Worm (Caenorhabditis elegans) whole organism, L1 larva: ENCODE results near the gene F09B9.5.

ENCODE experiments used
- C04F5.9 ChIP-seq: sonication (generic microtip); optimal IDR thresholded peaks from 2 replicates; lab custom pipeline; 2016; ENCODE audit warnings: missing genetic modification characterization, missing compliant biosample characterization
- C34B4.2 ChIP-seq: sonication (generic microtip); optimal IDR thresholded peaks from 2 replicates; lab custom pipeline; 2017; ENCODE audit warnings: mild to moderate bottlenecking, missing genetic modification characterization, missing compliant biosample characterization
- aha-1 ChIP-seq: fragments of 150-350 bp; optimal IDR thresholded peaks from 2 replicates; lab custom pipeline; 2014; ENCODE audit warnings: missing biosample characterization, missing genetic modification characterization
- alr-1 ChIP-seq: fragments of 200-800 bp; sonication (Bioruptor generic); optimal IDR thresholded peaks from 2 replicates; lab custom pipeline; 2018; ENCODE audit warnings: borderline replicate concordance, mild to moderate bottlenecking, missing genetic modification characterization, missing compliant biosample characterization
- aly-2 ChIP-seq: fragments of 150-350 bp; optimal IDR thresholded peaks from 2 replicates; lab custom pipeline; 2014; ENCODE audit warnings: missing biosample characterization, missing genetic modification characterization
- ama-1 ChIP-seq: fragments of 150-350 bp; optimal IDR thresholded peaks from 2 replicates; lab custom pipeline; 2014
- blmp-1 ChIP-seq: fragments of 150-350 bp; optimal IDR thresholded peaks from 2 replicates; lab custom pipeline; 2014; ENCODE audit warnings: missing biosample characterization, missing genetic modification characterization
- ceh-63 ChIP-seq: fragments of 200-800 bp; sonication (Bioruptor generic); optimal IDR thresholded peaks from 2 replicates; lab custom pipeline; 2018; ENCODE audit warnings: mild to moderate bottlenecking, missing genetic modification characterization, missing compliant biosample characterization
- ceh-82 ChIP-seq, 3 experiments: fragments of 150-350 bp in 1 of 3; sonication (generic microtip) in 2 of 3; optimal IDR thresholded peaks; 2 replicates each; lab custom pipeline; 2014 to 2017; ENCODE audit warnings: missing biosample characterization in 3 of 3, missing genetic modification characterization in 3 of 3
- ceh-88 ChIP-seq: fragments of 200-800 bp; sonication (Bioruptor generic); IDR thresholded peaks from 2 replicates; pipeline ENCODE4 v1.3.6; 2022; ENCODE audit warnings: missing genetic modification characterization, missing compliant biosample characterization
- ceh-90 ChIP-seq: sonication (generic microtip); optimal IDR thresholded peaks from 2 replicates; lab custom pipeline; 2016; ENCODE audit warnings: missing genetic modification characterization, missing compliant biosample characterization
- dpl-1 ChIP-seq, 3 experiments: fragments of 150-350 bp in 2 of 3; sonication (generic microtip) in 1 of 3; optimal IDR thresholded peaks; 2 replicates each; lab custom pipeline; 2014 to 2017; ENCODE audit warnings: missing biosample characterization in 3 of 3, missing genetic modification characterization in 3 of 3, missing genetic modification reagents in 3 of 3
- efl-3 ChIP-seq: fragments of 200-800 bp; sonication (Bioruptor generic); optimal IDR thresholded peaks from 2 replicates; lab custom pipeline; 2018; ENCODE audit warnings: mild to moderate bottlenecking, missing genetic modification characterization, missing compliant biosample characterization
- egl-13 ChIP-seq: sonication (generic microtip); optimal IDR thresholded peaks from 2 replicates; lab custom pipeline; 2016; ENCODE audit warnings: missing genotype, missing genetic modification reagents, missing genetic modification characterization, missing compliant biosample characterization
- egl-27 ChIP-seq, 2 experiments: fragments of 150-350 bp in 1 of 2; sonication (generic microtip); optimal IDR thresholded peaks; 3 replicates each; lab custom pipeline; 2017 to 2018; ENCODE audit warnings: missing biosample characterization in 2 of 2, missing genetic modification characterization in 2 of 2, missing genetic modification reagents in 2 of 2
- elt-2 ChIP-seq: sonication (generic microtip); optimal IDR thresholded peaks from 2 replicates; lab custom pipeline; 2016; ENCODE audit warnings: missing genetic modification characterization, mild to moderate bottlenecking, inconsistent platforms, missing compliant biosample characterization, missing genetic modification reagents
- elt-3 ChIP-seq, 6 experiments: fragments of 150-350 bp in 1 of 6; sonication (generic microtip); optimal IDR thresholded peaks; 2 replicates each; lab custom pipeline; 2017 to 2018; ENCODE audit warnings: missing biosample characterization in 6 of 6, missing genetic modification characterization in 6 of 6, inconsistent platforms in 1 of 6
- ets-5 ChIP-seq: fragments of 200-800 bp; sonication (Bioruptor generic); IDR thresholded peaks from 2 replicates; pipeline ENCODE4 v1.3.6; 2022; ENCODE audit warnings: missing genetic modification characterization, missing compliant biosample characterization
- fkh-10 ChIP-seq: sonication (generic microtip); optimal IDR thresholded peaks from 2 replicates; lab custom pipeline; 2017; ENCODE audit warnings: missing biosample characterization, missing genetic modification reagents, missing genetic modification characterization
- fkh-4 ChIP-seq: sonication (generic microtip); optimal IDR thresholded peaks from 2 replicates; lab custom pipeline; 2016; ENCODE audit warnings: missing compliant biosample characterization, missing genetic modification characterization, borderline replicate concordance
- fos-1 ChIP-seq: fragments of 150-350 bp; optimal IDR thresholded peaks from 2 replicates; lab custom pipeline; 2014; ENCODE audit warnings: missing biosample characterization, missing genetic modification characterization
- grh-1 ChIP-seq: fragments of 200-800 bp; sonication (Bioruptor generic); IDR thresholded peaks from 2 replicates; pipeline ENCODE4 v1.3.6; 2022; ENCODE audit warnings: missing genetic modification reagents, missing genetic modification characterization, missing compliant biosample characterization
- hlh-17 ChIP-seq: fragments of 200-800 bp; sonication (Bioruptor generic); optimal IDR thresholded peaks from 2 replicates; lab custom pipeline; 2018; ENCODE audit warnings: missing genetic modification characterization, mild to moderate bottlenecking, missing compliant biosample characterization, moderate library complexity, borderline replicate concordance
- hlh-4 ChIP-seq: sonication (generic microtip); optimal IDR thresholded peaks from 2 replicates; lab custom pipeline; 2016; ENCODE audit warnings: mild to moderate bottlenecking, missing genetic modification characterization, missing compliant biosample characterization
- hpl-2 ChIP-seq: fragments of 150-350 bp; optimal IDR thresholded peaks from 2 replicates; lab custom pipeline; 2014; ENCODE audit warnings: missing biosample characterization, missing genetic modification reagents, missing genetic modification characterization
- irx-1 ChIP-seq: sonication (generic microtip); optimal IDR thresholded peaks from 2 replicates; lab custom pipeline; 2016; ENCODE audit warnings: missing genetic modification characterization, missing compliant biosample characterization
- isw-1 ChIP-seq: fragments of 200-800 bp; sonication (Bioruptor generic); IDR thresholded peaks from 2 replicates; pipeline ENCODE4 v1.3.6; 2022; ENCODE audit warnings: missing genetic modification characterization, missing compliant biosample characterization
- jun-1 ChIP-seq: fragments of 150-350 bp; optimal IDR thresholded peaks from 2 replicates; lab custom pipeline; 2014; ENCODE audit warnings: missing biosample characterization, missing genetic modification reagents, missing genetic modification characterization
- lin-35 ChIP-seq, 2 experiments: fragments of 150-350 bp; optimal IDR thresholded peaks; 2 replicates each; lab custom pipeline; 2014; ENCODE audit warnings: missing biosample characterization in 2 of 2, missing genetic modification characterization in 2 of 2, missing genetic modification reagents in 2 of 2
- lin-39 ChIP-seq: fragments of 150-350 bp; optimal IDR thresholded peaks from 2 replicates; lab custom pipeline; 2014; ENCODE audit warnings: missing biosample characterization, missing genetic modification reagents, missing genetic modification characterization
- lsy-2 ChIP-seq, 2 experiments: fragments of 150-350 bp; optimal IDR thresholded peaks; 2 replicates each; lab custom pipeline; 2014; ENCODE audit warnings: missing biosample characterization in 2 of 2, missing genetic modification characterization in 2 of 2
- mdl-1 ChIP-seq, 2 experiments: fragments of 150-350 bp; optimal IDR thresholded peaks; 2 replicates each; lab custom pipeline; 2014 to 2017; ENCODE audit warnings: missing biosample characterization in 2 of 2, missing genetic modification characterization in 2 of 2, inconsistent platforms in 1 of 2
- mep-1 ChIP-seq: fragments of 150-350 bp; optimal IDR thresholded peaks from 2 replicates; lab custom pipeline; 2014; ENCODE audit warnings: missing biosample characterization, missing genetic modification characterization
- nhr-12 ChIP-seq: sonication (generic microtip); optimal IDR thresholded peaks from 2 replicates; lab custom pipeline; 2017; ENCODE audit warnings: missing biosample characterization, missing genetic modification characterization
- nhr-20 ChIP-seq: sonication (generic microtip); optimal IDR thresholded peaks from 2 replicates; lab custom pipeline; 2016; ENCODE audit warnings: mild to moderate bottlenecking, missing genetic modification characterization, missing compliant biosample characterization
- nhr-237 ChIP-seq: fragments of 150-350 bp; optimal IDR thresholded peaks from 2 replicates; lab custom pipeline; 2014; ENCODE audit warnings: missing biosample characterization, missing genetic modification characterization
- nhr-28 ChIP-seq: fragments of 150-350 bp; optimal IDR thresholded peaks from 2 replicates; lab custom pipeline; 2014; ENCODE audit warnings: missing biosample characterization, missing genetic modification characterization
- nhr-47 ChIP-seq: sonication (generic microtip); optimal IDR thresholded peaks from 2 replicates; lab custom pipeline; 2016; ENCODE audit warnings: mild to moderate bottlenecking, missing genetic modification characterization, moderate library complexity, missing compliant biosample characterization
- nhr-76 ChIP-seq: sonication (generic microtip); optimal IDR thresholded peaks from 2 replicates; lab custom pipeline; 2017; ENCODE audit warnings: missing biosample characterization, missing genetic modification characterization
- nhr-85 ChIP-seq: sonication (generic microtip); peaks from one replicate; lab custom pipeline; 2016; ENCODE audit warnings: missing genetic modification characterization, inconsistent platforms, missing compliant biosample characterization
- pqm-1 ChIP-seq: sonication (generic microtip); optimal IDR thresholded peaks from 3 replicates; lab custom pipeline; 2017; ENCODE audit warnings: missing biosample characterization, missing genetic modification characterization
- skn-1 ChIP-seq: fragments of 150-350 bp; optimal IDR thresholded peaks from 2 replicates; lab custom pipeline; 2014; ENCODE audit warnings: missing biosample characterization, missing genetic modification characterization
- snpc-4 ChIP-seq: fragments of 150-350 bp; optimal IDR thresholded peaks from 2 replicates; lab custom pipeline; 2014; ENCODE audit warnings: missing biosample characterization, missing genetic modification characterization
- snu-23 ChIP-seq: sonication (generic microtip); optimal IDR thresholded peaks from 2 replicates; lab custom pipeline; 2016; ENCODE audit warnings: missing genetic modification characterization, missing compliant biosample characterization
- sup-37 ChIP-seq: fragments of 200-800 bp; sonication (Bioruptor generic); optimal IDR thresholded peaks from 2 replicates; lab custom pipeline; 2018; ENCODE audit warnings: mild to moderate bottlenecking, missing genetic modification characterization, missing compliant biosample characterization
- tbx-2 ChIP-seq: sonication (generic microtip); optimal IDR thresholded peaks from 2 replicates; lab custom pipeline; 2016; ENCODE audit warnings: missing genetic modification characterization, missing compliant biosample characterization
- unc-130 ChIP-seq: fragments of 150-350 bp; optimal IDR thresholded peaks from 2 replicates; lab custom pipeline; 2017; ENCODE audit warnings: missing biosample characterization, missing genetic modification characterization, inconsistent platforms
- unc-62 ChIP-seq: fragments of 150-350 bp; optimal IDR thresholded peaks from 2 replicates; lab custom pipeline; 2014; ENCODE audit warnings: missing biosample characterization, missing genetic modification reagents, missing genetic modification characterization
- unc-86 ChIP-seq: sonication (generic microtip); optimal IDR thresholded peaks from 2 replicates; lab custom pipeline; 2016; ENCODE audit warnings: missing genetic modification characterization, missing compliant biosample characterization
- unc-98 ChIP-seq: fragments of 200-800 bp; sonication (Bioruptor generic); IDR thresholded peaks from 2 replicates; pipeline ENCODE4 v1.3.6; 2022; ENCODE audit warnings: missing genetic modification characterization, missing compliant biosample characterization
- xbp-1 ChIP-seq: sonication (generic microtip); optimal IDR thresholded peaks from 2 replicates; lab custom pipeline; 2016; ENCODE audit warnings: missing genetic modification characterization, missing compliant biosample characterization
- zip-4 ChIP-seq: fragments of 200-800 bp; sonication (Bioruptor generic); optimal IDR thresholded peaks from 2 replicates; lab custom pipeline; 2018; ENCODE audit warnings: mild to moderate bottlenecking, missing genetic modification characterization, moderate library complexity, missing compliant biosample characterization
- ztf-4 ChIP-seq: fragments of 150-350 bp; optimal IDR thresholded peaks from 2 replicates; lab custom pipeline; 2014; ENCODE audit warnings: missing biosample characterization, missing genetic modification characterization

The F09B9.5 gene

DNA sequence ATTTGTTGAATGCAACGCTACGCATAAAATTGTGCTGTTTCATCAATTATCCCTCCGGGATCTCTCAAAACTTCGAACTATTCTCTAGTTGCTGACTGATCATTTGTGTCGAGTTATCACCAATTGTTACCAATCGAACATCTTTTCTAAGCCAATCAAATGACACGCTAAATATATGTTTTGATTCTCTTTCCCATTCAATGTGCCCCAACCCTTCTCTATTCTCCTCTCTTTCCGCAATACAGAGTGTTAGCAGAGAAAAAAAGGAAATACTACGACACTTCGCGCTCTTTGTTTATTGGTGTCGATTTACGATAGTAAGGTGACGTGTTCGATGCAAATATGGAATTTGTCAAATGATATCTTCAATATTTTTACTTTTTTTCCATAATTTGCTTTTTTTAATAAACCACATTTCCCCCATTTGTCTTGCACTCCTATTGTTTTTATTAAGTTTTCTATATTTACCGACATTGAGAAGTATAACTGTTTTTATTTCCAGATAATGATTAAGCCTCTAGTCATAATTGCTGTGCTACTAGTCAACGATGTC, 42.7 kb downstream of the F09B9.5 start, which contains the start of gene nucb-1:
TSS of gene nucb-1 (plus strand) at position 503 of the 553 bp plus-strand sequence.
- TF ChIP-seq xbp-1 = peak; percentile 98
- TF ChIP-seq egl-13 (tag; lab: Kevin White, UChicago) = no peak
- TF ChIP-seq isw-1 = peak; percentile 35
- TF ChIP-seq blmp-1 = peak; percentile 84
- peak; percentile 92 for TF ChIP-seq snu-23 (GFP tag; lab: Kevin White, UChicago)
- no peak for TF ChIP-seq aha-1 (tag; lab: Kevin White, UChicago)
- TF ChIP-seq C34B4.2 = no peak
- TF ChIP-seq unc-86 (tag; lab: Kevin White, UChicago) = peak; percentile 30
- peak; percentile 93 for TF ChIP-seq nhr-20 (tag; lab: Kevin White, UChicago)
- no peak for TF ChIP-seq skn-1
- no peak for TF ChIP-seq ets-5 (GFP tag; lab: Robert Waterston, UW)
- TF ChIP-seq lin-39 = no peak
- peak; percentile 79 for TF ChIP-seq fos-1 (tag; lab: Kevin White, UChicago)
- no peak for TF ChIP-seq nhr-12 (tag; lab: Kevin White, UChicago)
- peak; percentile 83 for TF ChIP-seq nhr-85 (tag; lab: Kevin White, UChicago)
- TF ChIP-seq alr-1 (tag; lab: Kevin White, UChicago) = no peak
- peak; percentile 80 for TF ChIP-seq tbx-2 (tag; lab: Kevin White, UChicago)
- TF ChIP-seq mdl-1 (tag; optimal IDR thresholded peaks at IDR 0.05; lab: Kevin White, UChicago) = peak in 1 of 2 experiments; percentile 78
- peak; percentile 32 for TF ChIP-seq hpl-2
- TF ChIP-seq C04F5.9 (tag; lab: Kevin White, UChicago) = no peak
- no peak for TF ChIP-seq snpc-4 (tag; lab: Kevin White, UChicago)
- no peak for TF ChIP-seq ceh-90
- TF ChIP-seq ama-1 (lab: Kevin White, UChicago) = no peak
- TF ChIP-seq lin-35 (GFP tag; optimal IDR thresholded peaks at IDR 0.05; lab: Kevin White, UChicago) = peak; percentile 64 to 86
- TF ChIP-seq efl-3 = no peak
- peak in 4 of 6 experiments; percentile 11 to 79 (median 73) for TF ChIP-seq elt-3 (tag; optimal IDR thresholded peaks at IDR 0.05; lab: Kevin White, UChicago)
- no peak for TF ChIP-seq ceh-63 (GFP tag; lab: Kevin White, UChicago)
- peak; percentile 26 for TF ChIP-seq fkh-10 (GFP tag; lab: Kevin White, UChicago)
- peak; percentile 16 for TF ChIP-seq irx-1 (tag; lab: Kevin White, UChicago)
- no peak for TF ChIP-seq hlh-4 (tag; lab: Kevin White, UChicago)
- peak; percentile 68 to 82 (median 79) for TF ChIP-seq ceh-82 (tag; optimal IDR thresholded peaks at IDR 0.05; lab: Kevin White, UChicago)
- peak; percentile 85 for TF ChIP-seq nhr-47
- TF ChIP-seq pqm-1 (tag; lab: Kevin White, UChicago) = no peak
- peak; percentile 79 for TF ChIP-seq mep-1 (tag; lab: Kevin White, UChicago)
- peak; percentile 35 to 45 for TF ChIP-seq egl-27 (tag; optimal IDR thresholded peaks at IDR 0.05; lab: Kevin White, UChicago)
- no peak for TF ChIP-seq zip-4 (GFP tag; lab: Kevin White, UChicago)
- TF ChIP-seq dpl-1 (GFP tag; optimal IDR thresholded peaks at IDR 0.05; lab: Kevin White, UChicago) = peak; percentile 46 to 63 (median 57)
- TF ChIP-seq unc-62 = no peak
- TF ChIP-seq nhr-28 (tag; lab: Kevin White, UChicago) = no peak
- peak; percentile 49 for TF ChIP-seq jun-1 (tag; lab: Kevin White, UChicago)
- no peak for TF ChIP-seq ztf-4 (tag; lab: Kevin White, UChicago)
- TF ChIP-seq nhr-76 (tag; lab: Kevin White, UChicago) = no peak
- TF ChIP-seq ceh-88 (GFP tag; lab: Robert Waterston, UW) = no peak
- TF ChIP-seq nhr-237 = no peak
- peak; percentile 77 to 92 for TF ChIP-seq lsy-2 (tag; optimal IDR thresholded peaks at IDR 0.05; lab: Kevin White, UChicago)
- TF ChIP-seq unc-130 (tag; lab: Kevin White, UChicago) = peak; percentile 66
- TF ChIP-seq elt-2 (tag; lab: Kevin White, UChicago) = peak; percentile 25
- TF ChIP-seq hlh-17 (GFP tag; lab: Kevin White, UChicago) = no peak
- TF ChIP-seq grh-1 (GFP tag; lab: Robert Waterston, UW) = peak; percentile 63
- TF ChIP-seq unc-98 (GFP tag; lab: Robert Waterston, UW) = no peak
- no peak for TF ChIP-seq fkh-4 (tag; lab: Kevin White, UChicago)
- TF ChIP-seq aly-2 = peak; percentile 53
- no peak for TF ChIP-seq sup-37
